Fruit fly (Drosophila melanogaster) whole organism, embryonic: Measurements from ENCODE around the gene Sbp2.

ENCODE experiments used
- Bdp1 ChIP-seq: fragments of 200-800 bp; sonication (Bioruptor generic); optimal IDR thresholded peaks from 3 replicates; lab custom pipeline; 2016; ENCODE audit warnings: missing biosample characterization, missing genetic modification characterization
- CG10209 ChIP-seq: fragments of 200-800 bp; sonication (Bioruptor generic); optimal IDR thresholded peaks from 3 replicates; lab custom pipeline; 2017; ENCODE audit warnings: missing biosample characterization, mild to moderate bottlenecking, missing genetic modification characterization, missing genetic modification reagents
- CG10462 ChIP-seq: fragments of 200-800 bp; sonication (Bioruptor generic); optimal IDR thresholded peaks from 2 replicates; lab custom pipeline; 2016; ENCODE audit warnings: missing biosample characterization, missing genetic modification characterization
- CG11504 ChIP-seq: fragments of 200-800 bp; sonication (Bioruptor generic); optimal IDR thresholded peaks from 3 replicates; lab custom pipeline; 2019; ENCODE audit warnings: missing biosample characterization, mild to moderate bottlenecking, missing genetic modification characterization, moderate library complexity
- CG12236 ChIP-seq: fragments of 200-800 bp; sonication (Bioruptor generic); optimal IDR thresholded peaks from 2 replicates; lab custom pipeline; 2016; ENCODE audit warnings: missing biosample characterization, missing genetic modification characterization
- CG13624 ChIP-seq: fragments of 200-800 bp; sonication (Bioruptor generic); optimal IDR thresholded peaks from 2 replicates; lab custom pipeline; 2016; ENCODE audit warnings: missing biosample characterization, missing genetic modification characterization
- CG14014 ChIP-seq: fragments of 200-800 bp; sonication (Bioruptor generic); IDR thresholded peaks from 2 replicates; pipeline ENCODE4 v1.3.6; 2022; ENCODE audit warnings: missing biosample characterization, missing genetic modification characterization
- CG14860 ChIP-seq: fragments of 200-800 bp; sonication (Bioruptor generic); IDR thresholded peaks from 3 replicates; pipeline ENCODE4 v1.3.6; 2022; ENCODE audit warnings: missing biosample characterization, missing genetic modification characterization; ENCODE audit not compliant: partially characterized antibody
- CG15269 ChIP-seq: fragments of 200-800 bp; sonication (Bioruptor generic); optimal IDR thresholded peaks from 2 replicates; lab custom pipeline; 2018; ENCODE audit warnings: missing biosample characterization, mild to moderate bottlenecking, missing genetic modification characterization, moderate library complexity
- CG15601 ChIP-seq: fragments of 200-800 bp; sonication (Bioruptor generic); optimal IDR thresholded peaks from 3 replicates; lab custom pipeline; 2019; ENCODE audit warnings: missing biosample characterization, mild to moderate bottlenecking, missing genetic modification characterization, moderate library complexity
- CG18599 ChIP-seq: fragments of 200-800 bp; sonication (Bioruptor generic); optimal IDR thresholded peaks from 3 replicates; lab custom pipeline; 2017; ENCODE audit warnings: missing biosample characterization, missing genetic modification characterization, mild to moderate bottlenecking, moderate library complexity, missing genetic modification reagents
- CG18764 ChIP-seq: fragments of 200-800 bp; sonication (Bioruptor generic); optimal IDR thresholded peaks from 3 replicates; lab custom pipeline; 2016; ENCODE audit warnings: missing biosample characterization, missing genetic modification characterization
- CG2120 ChIP-seq: fragments of 200-800 bp; sonication (Bioruptor generic); optimal IDR thresholded peaks from 3 replicates; lab custom pipeline; 2016; ENCODE audit warnings: missing biosample characterization, missing genetic modification characterization
- CG34376 ChIP-seq: fragments of 200-800 bp; sonication (Bioruptor generic); optimal IDR thresholded peaks from 2 replicates; lab custom pipeline; 2018; ENCODE audit warnings: missing biosample characterization, mild to moderate bottlenecking, missing genetic modification characterization
- CG7928 ChIP-seq: fragments of 200-800 bp; sonication (Bioruptor generic); optimal IDR thresholded peaks from 2 replicates; lab custom pipeline; 2017; ENCODE audit warnings: missing biosample characterization, mild to moderate bottlenecking, missing genetic modification characterization
- CG9932 ChIP-seq: fragments of 200-800 bp; sonication (Bioruptor generic); IDR thresholded peaks from 2 replicates; pipeline ENCODE4 v1.3.6; 2022; ENCODE audit warnings: missing biosample characterization, missing genetic modification characterization
- D19A ChIP-seq: fragments of 200-800 bp; optimal IDR thresholded peaks from 3 replicates; lab custom pipeline; 2019; ENCODE audit warnings: missing biosample characterization, mild to moderate bottlenecking, missing genetic modification characterization, moderate library complexity
- Dfd ChIP-seq, 2 experiments: fragments of >200 bp; optimal IDR thresholded peaks; 2 replicates each; lab custom pipeline; 2017; ENCODE audit warnings: missing biosample characterization in 2 of 2, missing genetic modification characterization in 2 of 2
- Ets97D ChIP-seq: fragments of 200-800 bp; sonication (Bioruptor generic); optimal IDR thresholded peaks from 3 replicates; lab custom pipeline; 2016; ENCODE audit warnings: missing biosample characterization, missing genetic modification characterization
- Gug ChIP-seq: fragments of 200-800 bp; sonication (Bioruptor generic); IDR thresholded peaks from 4 replicates; pipeline ENCODE4 v1.3.6; 2022; ENCODE audit warnings: missing biosample characterization, missing genetic modification characterization
- Hr39 ChIP-seq: fragments of >200 bp; optimal IDR thresholded peaks from 2 replicates; lab custom pipeline; 2017
- MESR4 ChIP-seq: fragments of 200-800 bp; sonication (Bioruptor generic); optimal IDR thresholded peaks from 2 replicates; lab custom pipeline; 2018; ENCODE audit warnings: missing biosample characterization, mild to moderate bottlenecking, missing genetic modification characterization, moderate library complexity
- Mad ChIP-seq: fragments of 200-800 bp; sonication (Bioruptor generic); optimal IDR thresholded peaks from 2 replicates; lab custom pipeline; 2016; ENCODE audit warnings: missing biosample characterization, missing genetic modification characterization
- NC2α ChIP-seq: fragments of 200-800 bp; sonication (Bioruptor generic); optimal IDR thresholded peaks from 2 replicates; lab custom pipeline; 2016; ENCODE audit warnings: missing biosample characterization, missing genetic modification characterization
- Neu2 ChIP-seq: fragments of 200-800 bp; sonication (Bioruptor generic); optimal IDR thresholded peaks from 3 replicates; lab custom pipeline; 2016; ENCODE audit warnings: missing biosample characterization, missing genetic modification characterization, borderline replicate concordance
- Oli ChIP-seq: fragments of 200-800 bp; sonication (Bioruptor generic); optimal IDR thresholded peaks from 2 replicates; lab custom pipeline; 2018; ENCODE audit warnings: missing biosample characterization, mild to moderate bottlenecking, missing genetic modification characterization, moderate library complexity
- Pdp1 ChIP-seq, 2 experiments: fragments of 200-800 bp; sonication (Bioruptor generic); optimal IDR thresholded peaks; 3 replicates each; lab custom pipeline; 2016; ENCODE audit warnings: missing biosample characterization in 2 of 2, missing genetic modification characterization in 2 of 2, mild to moderate bottlenecking in 1 of 2, moderate library complexity in 1 of 2
- Sry-δ ChIP-seq: fragments of 200-800 bp; sonication (Bioruptor generic); optimal IDR thresholded peaks from 2 replicates; lab custom pipeline; 2016; ENCODE audit warnings: missing biosample characterization, missing genetic modification characterization
- Vsx1 ChIP-seq: fragments of 200-800 bp; sonication (Bioruptor generic); optimal IDR thresholded peaks from 2 replicates; lab custom pipeline; 2017; ENCODE audit warnings: missing biosample characterization, mild to moderate bottlenecking, missing genetic modification characterization, missing genetic modification reagents
- ac ChIP-seq: fragments of 200-800 bp; sonication (Bioruptor generic); optimal IDR thresholded peaks from 3 replicates; lab custom pipeline; 2017; ENCODE audit warnings: missing biosample characterization, mild to moderate bottlenecking, missing genetic modification characterization
- ap ChIP-seq: fragments of 200-800 bp; sonication (Bioruptor generic); IDR thresholded peaks from 2 replicates; pipeline ENCODE4 v1.3.6; 2022; ENCODE audit warnings: missing biosample characterization, missing genetic modification characterization
- bcd ChIP-seq: fragments of 200-800 bp; sonication (Bioruptor generic); optimal IDR thresholded peaks from 2 replicates; lab custom pipeline; 2017; ENCODE audit warnings: missing biosample characterization, mild to moderate bottlenecking, missing genetic modification characterization
- corto ChIP-seq: fragments of 200-800 bp; sonication (Bioruptor generic); optimal IDR thresholded peaks from 2 replicates; lab custom pipeline; 2016; ENCODE audit warnings: missing biosample characterization, mild to moderate bottlenecking, missing genetic modification characterization, moderate library complexity
- cwo ChIP-seq: fragments of 200-800 bp; sonication (Bioruptor generic); optimal IDR thresholded peaks from 3 replicates; lab custom pipeline; 2017; ENCODE audit warnings: missing biosample characterization, missing genetic modification characterization, mild to moderate bottlenecking, moderate library complexity, missing genetic modification reagents
- da ChIP-seq: fragments of 200-800 bp; sonication (Bioruptor generic); optimal IDR thresholded peaks from 2 replicates; lab custom pipeline; 2016; ENCODE audit warnings: missing biosample characterization, missing genetic modification characterization
- disco-r ChIP-seq: fragments of 200-800 bp; sonication (Bioruptor generic); optimal IDR thresholded peaks from 2 replicates; lab custom pipeline; 2016; ENCODE audit warnings: missing biosample characterization, missing genetic modification characterization
- dmrt11E ChIP-seq: fragments of 200-800 bp; sonication (Bioruptor generic); optimal IDR thresholded peaks from 3 replicates; lab custom pipeline; 2018; ENCODE audit warnings: missing biosample characterization, mild to moderate bottlenecking, missing genetic modification characterization, moderate library complexity
- dmrt99B ChIP-seq: fragments of 200-800 bp; sonication (Bioruptor generic); optimal IDR thresholded peaks from 2 replicates; lab custom pipeline; 2018; ENCODE audit warnings: missing biosample characterization, mild to moderate bottlenecking, missing genetic modification characterization, moderate library complexity
- dysf ChIP-seq: fragments of 200-800 bp; sonication (Bioruptor generic); IDR thresholded peaks from 3 replicates; pipeline ENCODE4 v1.3.6; 2022; ENCODE audit warnings: missing biosample characterization, missing genetic modification characterization
- hb ChIP-seq: fragments of 200-800 bp; sonication (Bioruptor generic); IDR thresholded peaks from 3 replicates; pipeline ENCODE4 v1.3.6; 2022; ENCODE audit warnings: missing biosample characterization, missing genetic modification characterization; ENCODE audit not compliant: partially characterized antibody
- inv ChIP-seq: fragments of 200-800 bp; sonication (Bioruptor generic); IDR thresholded peaks from 2 replicates; pipeline ENCODE4 v1.3.6; 2022; ENCODE audit warnings: missing biosample characterization, missing genetic modification characterization; ENCODE audit not compliant: partially characterized antibody
- lmd ChIP-seq: fragments of 200-800 bp; sonication (Bioruptor generic); IDR thresholded peaks from 2 replicates; pipeline ENCODE4 v1.3.6; 2022; ENCODE audit warnings: missing biosample characterization, missing genetic modification characterization
- otp ChIP-seq: fragments of 200-800 bp; sonication (Bioruptor generic); IDR thresholded peaks from 3 replicates; pipeline ENCODE4, ENCODE4 v1.3.6; 2022; ENCODE audit warnings: missing biosample characterization, missing genetic modification characterization
- pho ChIP-seq: fragments of 200-800 bp; sonication (Bioruptor generic); optimal IDR thresholded peaks from 2 replicates; lab custom pipeline; 2016; ENCODE audit warnings: missing biosample characterization, missing genetic modification characterization
- pros ChIP-seq: fragments of 200-800 bp; sonication (Bioruptor generic); optimal IDR thresholded peaks from 3 replicates; lab custom pipeline; 2019; ENCODE audit warnings: missing biosample characterization, mild to moderate bottlenecking, missing genetic modification characterization, moderate library complexity
- slp2 ChIP-seq: fragments of 200-800 bp; sonication (Bioruptor generic); optimal IDR thresholded peaks from 2 replicates; lab custom pipeline; 2016; ENCODE audit warnings: missing biosample characterization, missing genetic modification characterization
- stc ChIP-seq: fragments of 200-800 bp; sonication (Bioruptor generic); IDR thresholded peaks from 2 replicates; pipeline ENCODE4 v1.3.6; 2022; ENCODE audit warnings: missing biosample characterization, missing genetic modification characterization
- tna ChIP-seq: fragments of 200-800 bp; sonication (Bioruptor generic); IDR thresholded peaks from 2 replicates; pipeline ENCODE4 v1.3.6; 2022; ENCODE audit warnings: missing biosample characterization, missing genetic modification characterization; ENCODE audit not compliant: partially characterized antibody
- toy ChIP-seq: fragments of 200-800 bp; sonication (Bioruptor generic); IDR thresholded peaks from 2 replicates; pipeline ENCODE4 v1.3.6; 2022; ENCODE audit warnings: missing biosample characterization, missing genetic modification characterization
- z ChIP-seq: fragments of 200-800 bp; sonication (Bioruptor generic); IDR thresholded peaks from 3 replicates; pipeline ENCODE4 v1.3.6; 2022; ENCODE audit warnings: missing biosample characterization, missing genetic modification characterization
- zfh1 ChIP-seq: fragments of 200-800 bp; sonication (Bioruptor generic); IDR thresholded peaks from 3 replicates; pipeline ENCODE4 v1.3.6; 2022; ENCODE audit warnings: missing biosample characterization, missing genetic modification characterization

The Sbp2 gene

DNA sequence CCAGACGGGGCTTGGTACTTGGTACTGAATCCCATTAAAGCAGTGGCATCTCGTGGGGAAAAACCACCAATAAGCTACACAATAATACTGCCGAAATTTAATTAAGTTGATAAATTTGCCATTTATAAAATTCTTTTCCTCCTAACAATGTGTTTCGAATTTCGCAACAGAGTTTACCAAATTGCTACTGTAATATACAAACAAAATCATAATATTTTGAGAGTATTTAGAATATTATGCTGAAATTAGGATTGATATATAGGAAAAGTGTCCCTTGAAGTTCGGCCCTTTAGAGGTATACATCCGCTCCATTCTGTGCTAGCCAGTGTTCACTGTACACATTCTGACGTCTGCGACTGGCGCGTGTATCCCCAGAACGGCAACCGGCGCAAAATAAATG, 19.3 kb upstream of the Sbp2 start (continued):
- no peak for TF ChIP-seq otp (GFP tag; lab: Robert Waterston, UW)
- TF ChIP-seq cwo (GFP tag; lab: Kevin White, UChicago), result peak; percentile 14
- no peak for TF ChIP-seq z (GFP tag; lab: Robert Waterston, UW)
- TF ChIP-seq CG10462 (GFP tag; lab: Kevin White, UChicago), result no peak
- TF ChIP-seq CG14014, result no peak
- TF ChIP-seq ac (GFP tag; lab: Kevin White, UChicago), result no peak
- no peak for TF ChIP-seq CG7928 (GFP tag; lab: Kevin White, UChicago)
- no peak for TF ChIP-seq disco-r (GFP tag; lab: Kevin White, UChicago)
- no peak for TF ChIP-seq hb (GFP tag; lab: Robert Waterston, UW)
- TF ChIP-seq CG15269 (tag; lab: Kevin White, UChicago), result peak; percentile 28
- TF ChIP-seq zfh1 (GFP tag; lab: Robert Waterston, UW), result no peak
- no peak for TF ChIP-seq CG14860
- no peak for TF ChIP-seq Bdp1
- TF ChIP-seq pho, result no peak
- TF ChIP-seq CG9932 (GFP tag; lab: Robert Waterston, UW), result no peak
- TF ChIP-seq CG10209 (GFP tag; lab: Kevin White, UChicago), result peak; percentile 11
- TF ChIP-seq tna (GFP tag; lab: Robert Waterston, UW), result no peak
- no peak for TF ChIP-seq Sry-δ (GFP tag; lab: Kevin White, UChicago)
- TF ChIP-seq Pdp1 (GFP tag; optimal IDR thresholded peaks at IDR 0.05; lab: Kevin White, UChicago), result peak in 1 of 2 experiments; percentile 8
- no peak for TF ChIP-seq dmrt11E (tag; lab: Kevin White, UChicago)
- TF ChIP-seq dysf (GFP tag; lab: Robert Waterston, UW), result peak; percentile 58; the same call in 2 of the 3 replicates
- no peak for TF ChIP-seq NC2α (GFP tag; lab: Kevin White, UChicago)
- TF ChIP-seq D19A (tag; lab: Kevin White, UChicago), result no peak
- TF ChIP-seq corto (GFP tag; lab: Kevin White, UChicago), result no peak
- TF ChIP-seq MESR4 (GFP tag; lab: Kevin White, UChicago), result no peak
- TF ChIP-seq CG12236 (GFP tag; lab: Kevin White, UChicago), result no peak
- TF ChIP-seq CG11504, result no peak
- TF ChIP-seq bcd (GFP tag; lab: Kevin White, UChicago), result peak; percentile 26
- TF ChIP-seq Mad (GFP tag; lab: Kevin White, UChicago), result no peak
- no peak for TF ChIP-seq stc (GFP tag; lab: Robert Waterston, UW)
- TF ChIP-seq Vsx1 (GFP tag; lab: Kevin White, UChicago), result no peak
- TF ChIP-seq Hr39 (lab: Kevin White, UChicago), result no peak
- TF ChIP-seq CG34376, result no peak
- no peak for TF ChIP-seq Dfd (GFP tag; optimal IDR thresholded peaks at IDR 0.05; lab: Kevin White, UChicago)
- 0 out of 2 replicates have a peak, but pooled peaks have one; percentile 38 for TF ChIP-seq lmd
- TF ChIP-seq CG13624 (GFP tag; lab: Kevin White, UChicago), result peak; percentile 25
- TF ChIP-seq CG2120 (GFP tag; lab: Kevin White, UChicago), result peak; percentile 64
- no peak for TF ChIP-seq toy (GFP tag; lab: Robert Waterston, UW)
- TF ChIP-seq Ets97D (GFP tag; lab: Kevin White, UChicago), result no peak
- TF ChIP-seq CG18599 (GFP tag; lab: Kevin White, UChicago), result peak; percentile 59
- no peak for TF ChIP-seq CG18764 (GFP tag; lab: Kevin White, UChicago)
- TF ChIP-seq inv (GFP tag; lab: Robert Waterston, UW), result no peak
- no peak for TF ChIP-seq ap
- peak; percentile 18 for TF ChIP-seq Oli
- TF ChIP-seq pros (GFP tag; lab: Kevin White, UChicago), result no peak
- TF ChIP-seq CG15601 (tag; lab: Kevin White, UChicago), result no peak
- TF ChIP-seq Gug (GFP tag; lab: Robert Waterston, UW), result peak; percentile 1; the same call in 1 of the 4 replicates
- no peak for TF ChIP-seq da
- TF ChIP-seq Neu2 (GFP tag; lab: Kevin White, UChicago), result no peak
- no peak for TF ChIP-seq dmrt99B (tag; lab: Kevin White, UChicago)
- TF ChIP-seq slp2 (GFP tag; lab: Kevin White, UChicago), result no peak
